Fruit fly (Drosophila melanogaster) whole organism, larva: Measurements from ENCODE around the gene cm.

Experiments
- noc ChIP-seq: fragments of 200-800 bp; sonication (Bioruptor generic); optimal IDR thresholded peaks from 3 replicates; lab custom pipeline; 2019; ENCODE audit warnings: missing biosample characterization, mild to moderate bottlenecking, missing genetic modification characterization, moderate library complexity

Gene cm

DNA sequence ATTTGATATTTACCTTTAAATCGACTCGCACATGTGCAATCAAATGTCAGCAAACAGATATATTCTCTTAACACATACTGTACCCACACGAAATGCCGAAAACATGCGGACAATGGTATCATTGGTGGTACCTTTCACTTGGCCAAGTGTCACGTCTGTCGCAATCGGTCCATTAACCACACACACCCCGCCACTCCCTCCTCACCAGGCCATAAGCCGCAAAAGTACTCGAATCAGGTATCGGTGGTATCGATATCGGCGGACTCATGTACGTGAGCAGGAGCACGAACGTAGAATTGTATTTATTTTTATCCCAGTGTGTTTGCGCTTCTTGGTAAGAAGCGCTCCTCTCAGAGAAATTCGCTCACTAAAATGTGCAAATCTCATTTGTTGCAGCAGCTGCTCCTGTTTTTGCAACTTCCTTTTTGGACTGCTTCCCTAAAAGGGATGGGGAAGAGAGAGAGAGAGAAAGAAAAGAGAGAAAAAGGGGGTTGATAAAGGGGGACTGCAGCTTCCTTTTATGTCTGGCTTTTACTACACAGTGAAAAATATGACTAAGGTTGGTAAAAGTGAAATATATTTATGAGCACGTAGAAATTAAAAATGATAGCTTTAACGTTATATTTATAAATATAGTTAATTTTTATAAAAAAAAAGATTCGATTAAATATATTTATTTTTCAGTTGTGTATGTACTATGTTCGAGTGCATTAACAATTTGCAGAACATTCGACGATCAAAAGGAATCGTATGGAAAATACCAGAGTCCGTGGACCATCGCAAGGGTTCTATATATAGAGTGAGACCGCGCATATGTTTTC, 27.2 kb downstream of the cm start:
- no peak for TF ChIP-seq noc (tag; lab: Kevin White, UChicago)

DNA sequence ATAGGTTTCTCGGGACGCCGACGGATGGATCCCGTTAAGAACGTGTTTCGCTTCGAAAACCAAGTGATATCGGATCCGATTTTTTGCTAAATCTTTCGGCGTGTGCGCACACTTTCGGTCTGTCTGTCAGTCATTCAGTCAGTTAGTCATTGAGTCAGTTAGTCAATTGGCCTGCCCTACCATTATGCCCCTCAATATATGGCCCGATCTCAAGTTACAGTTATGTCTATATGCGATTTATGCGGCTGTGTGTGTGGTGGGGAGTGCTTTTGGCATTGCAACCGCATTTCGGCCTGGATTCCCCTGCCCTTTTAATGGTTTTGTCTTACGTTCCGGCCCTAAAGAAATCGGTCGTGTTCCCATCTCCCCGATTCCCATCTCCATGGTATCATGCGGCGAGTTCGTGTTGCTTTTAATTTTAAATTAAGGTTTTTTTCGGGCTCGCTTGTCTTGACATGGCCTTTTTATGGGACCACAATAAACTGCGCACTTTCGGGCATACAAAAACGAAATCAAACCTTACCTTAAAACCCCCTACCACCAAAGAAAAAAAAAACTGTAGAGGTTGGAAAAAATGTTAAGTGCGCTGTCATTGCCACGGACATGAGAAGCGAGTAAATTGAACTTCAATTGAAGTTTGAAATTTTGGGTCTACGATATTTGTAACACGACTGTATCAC, 28.1 kb downstream of the cm start:
- TF ChIP-seq noc (tag; lab: Kevin White, UChicago) = no peak

DNA sequence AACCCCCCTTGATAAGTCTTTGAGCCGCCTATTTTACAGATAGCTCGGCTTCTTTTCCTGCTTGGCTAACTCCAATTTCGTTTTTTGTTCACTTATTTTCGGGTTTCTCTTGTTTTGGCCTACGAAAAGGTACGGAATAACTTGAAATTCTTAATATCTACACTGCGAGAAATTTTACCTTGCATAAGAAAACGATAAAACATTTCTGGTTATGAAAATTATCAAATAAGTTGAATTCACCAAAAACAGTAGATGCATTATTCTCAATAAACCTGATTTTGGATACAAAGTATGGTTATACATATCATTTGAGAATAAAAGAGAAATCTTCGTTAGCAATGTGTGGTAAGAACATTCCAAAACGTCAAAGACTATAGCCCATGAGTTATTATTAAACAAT, 28.9 kb downstream of the cm start:
- TF ChIP-seq noc (tag; lab: Kevin White, UChicago) = peak; percentile 19

DNA sequence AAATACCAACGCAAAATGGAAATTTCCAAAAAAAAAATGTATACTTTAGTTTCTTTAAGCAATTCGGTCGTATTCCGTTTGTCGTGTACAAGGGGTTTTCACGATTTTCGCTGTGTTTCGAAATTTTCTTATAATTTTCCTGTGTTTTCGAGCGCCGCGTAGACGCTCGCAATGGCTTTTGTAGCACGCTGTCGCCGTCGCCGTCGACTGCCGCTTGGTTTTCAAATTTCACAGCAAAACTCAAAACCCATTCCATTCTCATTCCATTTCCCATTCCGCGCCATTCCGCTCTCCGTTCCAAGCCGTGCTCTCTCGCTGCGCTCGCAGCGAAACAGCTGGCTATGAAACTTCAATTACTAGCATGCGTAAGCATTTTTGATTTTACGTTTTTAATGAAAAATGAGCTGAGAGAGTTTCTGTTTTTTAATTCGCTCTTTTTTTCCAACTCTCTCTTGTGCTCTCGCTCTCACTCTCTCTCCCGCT, 29.4 kb downstream of the cm start:
- no peak for TF ChIP-seq noc (tag; lab: Kevin White, UChicago)

DNA sequence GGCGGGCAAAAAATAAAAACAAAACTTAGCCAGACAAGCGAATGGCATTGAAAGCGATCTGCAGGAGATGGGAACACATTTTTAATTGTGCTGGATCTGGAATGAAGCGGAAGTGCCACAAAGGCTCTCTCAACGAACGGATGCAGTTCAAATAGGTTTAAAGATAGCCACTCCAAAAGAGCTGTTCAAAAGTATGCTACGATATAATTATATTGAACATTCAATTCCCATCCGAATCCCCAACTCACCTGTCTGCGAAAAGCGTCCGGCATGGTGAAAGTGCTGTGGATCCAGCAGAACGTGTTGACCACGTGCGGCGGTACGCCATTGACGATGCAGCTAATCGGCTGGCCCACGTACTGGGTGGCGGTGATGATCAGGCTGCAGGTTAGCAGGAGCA, 34.0 kb downstream of the cm start:
- TF ChIP-seq noc (tag; lab: Kevin White, UChicago) = no peak

DNA sequence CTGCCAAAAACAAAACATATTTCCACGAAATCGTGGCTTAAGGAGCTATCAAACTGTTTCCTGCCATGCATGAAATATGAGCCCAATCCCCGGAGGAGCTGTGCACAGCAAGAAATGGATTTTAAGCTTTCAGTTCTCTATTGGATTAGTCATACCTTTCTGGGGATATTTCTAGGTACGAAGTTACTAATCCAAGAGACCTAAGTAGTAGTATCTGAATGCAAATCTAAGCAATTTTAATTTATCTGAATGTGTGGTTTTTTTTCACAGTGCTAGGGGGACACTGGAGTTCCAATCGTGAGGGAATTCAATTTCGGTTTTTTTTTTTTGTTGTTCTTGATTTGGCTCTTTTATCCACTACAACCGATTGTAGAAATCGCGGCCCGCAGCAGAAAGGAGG, 34.6 kb downstream of the cm start:
- no peak for TF ChIP-seq noc (tag; lab: Kevin White, UChicago)

DNA sequence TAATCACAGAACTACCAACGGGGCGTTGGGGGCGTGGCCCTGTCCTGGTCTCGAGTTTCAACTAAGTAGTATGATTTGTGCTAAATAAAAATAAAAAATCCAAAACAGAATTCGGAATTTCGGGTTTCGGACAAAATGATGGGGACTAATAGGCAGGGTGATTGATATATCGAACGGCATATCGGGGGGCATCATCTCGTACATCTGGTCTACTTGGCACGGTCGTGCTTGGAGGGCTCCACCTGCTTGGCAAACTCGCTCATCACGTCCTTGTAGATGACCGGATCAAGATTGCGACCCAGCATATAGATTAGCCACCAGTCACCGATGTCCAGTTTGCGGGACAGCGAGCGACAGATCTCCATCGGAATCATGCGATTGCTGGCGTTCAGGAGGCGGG, 36.7 kb downstream of the cm start:
- TF ChIP-seq noc (tag; lab: Kevin White, UChicago) = no peak

DNA sequence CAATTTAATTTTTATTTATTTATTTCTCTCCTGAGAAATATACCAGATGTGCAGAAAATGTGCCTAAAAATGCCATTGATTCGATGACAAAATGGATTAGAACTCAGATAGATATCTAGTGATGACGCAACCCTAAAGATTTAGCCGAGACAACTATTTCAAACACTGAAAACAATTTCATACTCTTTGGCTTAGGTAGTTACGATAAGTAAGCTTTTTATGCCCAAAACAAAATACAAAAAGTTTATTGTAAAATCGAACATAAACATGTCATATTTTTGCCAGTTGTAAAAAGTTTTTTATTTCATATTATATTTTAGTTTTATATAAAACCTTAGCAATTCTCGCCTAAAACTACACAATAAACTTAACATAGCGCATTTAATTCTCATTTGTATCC, 37.6 kb downstream of the cm start, which contains the start of gene CG3040:
Gene CG3040, minus strand, starts transcription at position 54 of the 400 bp plus-strand sequence.
- no peak for TF ChIP-seq noc (tag; lab: Kevin White, UChicago)

DNA sequence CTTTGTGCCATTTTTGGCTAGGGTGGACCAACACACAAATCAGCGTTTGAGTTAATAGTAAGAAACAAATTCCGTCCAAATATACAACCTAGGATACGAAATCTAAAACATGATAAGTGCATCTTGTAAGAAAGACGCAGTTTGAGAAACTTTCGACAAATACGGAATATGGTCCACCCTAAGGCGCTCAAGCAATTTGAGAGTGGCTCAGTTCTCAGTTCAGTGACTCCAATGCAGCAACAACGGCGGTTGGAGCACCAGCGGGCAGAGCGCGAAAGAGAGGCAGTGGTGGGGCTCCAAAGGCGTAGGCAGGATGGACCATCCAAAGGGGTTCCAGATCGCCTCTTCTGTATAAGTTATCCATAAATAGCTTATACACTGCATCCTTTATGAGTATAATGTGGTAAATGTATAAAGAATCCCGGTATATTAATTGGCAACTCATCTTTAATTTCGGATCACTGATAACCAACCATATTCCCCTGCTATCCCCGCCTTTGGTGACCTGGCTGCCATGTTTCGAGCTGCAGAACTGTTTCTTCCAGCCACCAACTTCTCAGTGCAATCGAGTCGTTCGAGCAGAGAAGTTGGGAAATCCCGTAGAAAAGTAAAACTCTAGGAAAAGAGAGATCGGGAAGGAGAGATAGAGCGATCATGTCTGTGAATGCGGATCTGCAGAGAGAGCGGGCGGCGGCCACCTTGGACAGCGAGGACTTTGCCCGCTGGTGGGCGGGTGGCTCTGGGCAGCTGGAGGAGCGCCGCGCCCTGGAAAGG, 41.4 kb downstream of the cm start, which contains the start of gene CG4586:
Gene CG4586, plus strand, starts transcription at position 555 of the 774 bp plus-strand sequence.
- TF ChIP-seq noc (tag; lab: Kevin White, UChicago) = peak; percentile 99

DNA sequence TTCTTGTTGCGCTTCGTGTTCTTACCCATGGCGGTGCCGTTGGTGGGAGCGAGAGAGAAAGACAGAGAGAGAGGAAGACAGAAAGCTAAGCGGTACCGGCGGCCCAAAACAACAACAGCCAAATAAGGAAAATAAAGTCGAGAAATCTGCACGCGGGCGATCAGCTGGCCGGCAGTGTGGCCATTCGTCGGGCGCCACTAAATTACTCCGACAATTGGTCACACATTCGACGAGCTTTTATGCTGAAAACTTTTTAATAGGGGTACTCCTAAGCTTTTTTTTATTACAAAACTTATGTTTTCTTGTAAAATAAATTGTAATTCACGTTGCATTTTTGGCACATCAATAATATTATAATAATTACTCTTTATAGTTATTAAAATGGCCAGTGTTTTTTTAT, 42.4 kb downstream of the cm start, which contains the start of gene Setd3:
Gene Setd3, minus strand, starts transcription at position 187 of the 400 bp plus-strand sequence.
- no peak for TF ChIP-seq noc (tag; lab: Kevin White, UChicago)
